Fruit fly (Drosophila melanogaster): ENCODE measurements around the gene p130CAS.

The p130CAS gene

DNA sequence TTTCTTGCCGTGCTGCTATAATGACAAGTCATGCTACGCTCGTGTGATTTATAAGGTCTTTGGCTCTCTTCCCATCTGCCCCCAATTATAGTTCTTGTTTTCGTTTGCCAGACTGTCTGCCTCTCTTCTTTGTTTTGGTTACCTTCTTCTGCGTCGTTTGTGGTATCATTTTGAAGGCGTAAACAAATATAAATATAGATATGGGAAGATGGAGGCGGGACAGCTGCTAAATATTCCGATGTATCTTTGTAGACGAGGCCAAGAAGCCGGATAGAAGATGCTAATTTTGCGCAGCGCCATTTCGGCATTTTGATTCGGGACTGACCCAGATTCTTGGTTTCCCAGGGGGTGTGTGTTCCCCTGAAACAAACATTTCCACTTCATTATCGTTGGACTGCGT is 33.3 kb upstream of the p130CAS start:
- TF ChIP-seq sr (GFP tag; IDR thresholded peaks at IDR 0.05) (peak; percentile 11; the same call in 1 of the 3 replicates), CG14965 (GFP tag; optimal IDR thresholded peaks at IDR 0.05; ENCODE audit: borderline replicate concordance) (no peak), dysf (GFP tag; IDR thresholded peaks at IDR 0.05) (0 out of 3 replicates have a peak, but pooled peaks have one; percentile 18), disco-r (GFP tag; optimal IDR thresholded peaks at IDR 0.05) (no peak), chinmo (GFP tag; IDR thresholded peaks at IDR 0.05; ENCODE audit: partially characterized antibody) (0 out of 4 replicates have a peak, but pooled peaks have one; percentile 47), sd (tag; optimal IDR thresholded peaks at IDR 0.05) (peak; percentile 32), MTF-1 (GFP tag; optimal IDR thresholded peaks at IDR 0.05; ENCODE audit: borderline replicate concordance) (peak; percentile 16), slou (GFP tag; optimal IDR thresholded peaks at IDR 0.05) (no peak), z (GFP tag; IDR thresholded peaks at IDR 0.05) (no peak), CG17328 (GFP tag; IDR thresholded peaks at IDR 0.05) (no peak), Lhr (GFP tag; optimal IDR thresholded peaks at IDR 0.05) (no peak), Stat92E (GFP tag; optimal IDR thresholded peaks at IDR 0.05) (no peak), Med (GFP tag) (peak; percentile 70), CG12769 (tag; optimal IDR thresholded peaks at IDR 0.05) (peak; percentile 89), ci (GFP tag; IDR thresholded peaks at IDR 0.05) (0 out of 3 replicates have a peak, but pooled peaks have one; percentile 11), CG13624 (GFP tag; optimal IDR thresholded peaks at IDR 0.05) (peak; percentile 7), onecut (GFP tag; IDR thresholded peaks at IDR 0.05) (peak; percentile 10; the same call in 1 of the 2 replicates), sug (tag; optimal IDR thresholded peaks at IDR 0.05) (peak; percentile 12), pfk (GFP tag; optimal IDR thresholded peaks at IDR 0.05) (peak; percentile 4), CG15073 (GFP tag; optimal IDR thresholded peaks at IDR 0.05) (no peak), Ets97D (GFP tag; optimal IDR thresholded peaks at IDR 0.05) (no peak), CG3847 (GFP tag; IDR thresholded peaks at IDR 0.05) (no peak), vvl (GFP tag; IDR thresholded peaks at IDR 0.05) (0 out of 2 replicates have a peak, but pooled peaks have one; percentile 12), Poxn (GFP tag; IDR thresholded peaks at IDR 0.05) (no peak), CG2199 (GFP tag; IDR thresholded peaks at IDR 0.05) (peak; percentile 67; the same call in 1 of the 3 replicates), CG10462 (GFP tag; optimal IDR thresholded peaks at IDR 0.05) (no peak), CG12155 (GFP tag; optimal IDR thresholded peaks at IDR 0.05) (no peak), sens (GFP tag) (peak; percentile 29), CG13894 (tag; optimal IDR thresholded peaks at IDR 0.05) (peak; percentile 6), E2f2 (GFP tag; IDR thresholded peaks at IDR 0.05) (no peak)

DNA sequence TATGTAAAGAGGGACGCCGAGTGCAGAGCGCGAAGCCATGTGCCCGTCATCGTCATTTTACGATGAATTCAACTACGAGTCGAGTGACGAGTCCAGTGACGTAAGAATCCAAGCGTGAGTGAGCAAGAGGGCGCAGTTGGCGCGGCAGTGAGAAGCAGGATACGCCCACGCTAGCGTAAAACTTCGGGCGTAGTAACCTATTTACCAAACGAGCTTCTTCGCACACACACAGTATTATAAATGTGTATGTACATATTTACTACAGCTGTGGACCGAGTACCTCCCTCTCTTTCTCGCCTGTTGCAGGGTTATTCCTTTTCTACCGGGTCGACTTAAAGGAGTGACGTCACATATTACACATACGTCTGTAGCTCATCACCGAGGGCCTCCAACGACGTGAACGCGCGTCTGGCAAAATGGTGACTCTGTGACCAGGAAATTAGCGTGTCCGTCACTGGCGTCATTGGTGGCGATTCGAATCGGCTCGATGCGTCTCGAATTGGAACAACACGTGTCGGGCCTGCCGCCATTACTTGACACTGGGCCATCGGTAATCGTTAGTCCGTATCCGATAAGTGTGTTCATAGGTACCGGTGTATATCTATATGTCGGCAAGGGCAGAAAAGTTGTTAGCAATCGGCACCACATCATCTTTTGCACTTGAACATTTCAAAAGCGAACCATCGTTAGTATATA is 28.8 kb upstream of the p130CAS start:
- peak; percentile 15 for TF ChIP-seq kni (GFP tag; optimal IDR thresholded peaks at IDR 0.05)
- peak; percentile 28; the same call in 1 of the 2 replicates for TF ChIP-seq Adf1 (GFP tag; IDR thresholded peaks at IDR 0.05)
- TF ChIP-seq tll (GFP tag; optimal IDR thresholded peaks at IDR 0.05) = no peak
- TF ChIP-seq zen (tag; optimal IDR thresholded peaks at IDR 0.05) = peak; percentile 11
- TF ChIP-seq scrt (GFP tag; optimal IDR thresholded peaks at IDR 0.05) = peak; percentile 78
- TF ChIP-seq Deaf1 (tag; optimal IDR thresholded peaks at IDR 0.05) = peak; percentile 91
- no peak for TF ChIP-seq CG11723 (GFP tag; optimal IDR thresholded peaks at IDR 0.05)
- peak; percentile 45 for TF ChIP-seq twi (tag; optimal IDR thresholded peaks at IDR 0.05)
- peak; percentile 19 for TF ChIP-seq cg (GFP tag; optimal IDR thresholded peaks at IDR 0.05)
- TF ChIP-seq MTF-1 (GFP tag; optimal IDR thresholded peaks at IDR 0.05; ENCODE audit: borderline replicate concordance) = no peak
- TF ChIP-seq ems (GFP tag; optimal IDR thresholded peaks at IDR 0.05) = no peak
- TF ChIP-seq CG7372 (GFP tag; IDR thresholded peaks at IDR 0.05) = no peak
- TF ChIP-seq CG8089 (GFP tag; optimal IDR thresholded peaks at IDR 0.05) = no peak
- TF ChIP-seq Med (GFP tag) = peak; percentile 54
- peak; percentile 84 for TF ChIP-seq abd-A (tag; optimal IDR thresholded peaks at IDR 0.05)
- TF ChIP-seq dpn (GFP tag; optimal IDR thresholded peaks at IDR 0.05) = no peak
- TF ChIP-seq CG6791 (GFP tag; IDR thresholded peaks at IDR 0.05; ENCODE audit: partially characterized antibody) = 0 out of 3 replicates have a peak, but pooled peaks have one; percentile 27
- peak; percentile 41 for TF ChIP-seq sens (GFP tag)
- no peak for TF ChIP-seq sens-2 (GFP tag; IDR thresholded peaks at IDR 0.05)
- no peak for TF ChIP-seq CG30020 (tag; optimal IDR thresholded peaks at IDR 0.05)
- no peak for TF ChIP-seq prd (optimal IDR thresholded peaks at IDR 0.05)
- TF ChIP-seq prd (GFP tag; IDR thresholded peaks at IDR 0.05) = peak; percentile 45; the same call in 1 of the 3 replicates
- peak; percentile 19 for TF ChIP-seq CG12769 (tag; optimal IDR thresholded peaks at IDR 0.05)

Measured in whole organism, embryonic.